Worm (Caenorhabditis elegans) whole organism, L4 larva: Measurements from ENCODE around the gene M01H9.2.

Source experiments
- snpc-4 ChIP-seq: fragments of 150-350 bp; optimal IDR thresholded peaks from 2 replicates; lab custom pipeline; 2014; ENCODE audit warnings: missing biosample characterization, missing genetic modification characterization
- ztf-11 ChIP-seq: fragments of 150-350 bp; optimal IDR thresholded peaks from 2 replicates; lab custom pipeline; 2014; ENCODE audit warnings: missing biosample characterization, missing genetic modification characterization

DNA sequence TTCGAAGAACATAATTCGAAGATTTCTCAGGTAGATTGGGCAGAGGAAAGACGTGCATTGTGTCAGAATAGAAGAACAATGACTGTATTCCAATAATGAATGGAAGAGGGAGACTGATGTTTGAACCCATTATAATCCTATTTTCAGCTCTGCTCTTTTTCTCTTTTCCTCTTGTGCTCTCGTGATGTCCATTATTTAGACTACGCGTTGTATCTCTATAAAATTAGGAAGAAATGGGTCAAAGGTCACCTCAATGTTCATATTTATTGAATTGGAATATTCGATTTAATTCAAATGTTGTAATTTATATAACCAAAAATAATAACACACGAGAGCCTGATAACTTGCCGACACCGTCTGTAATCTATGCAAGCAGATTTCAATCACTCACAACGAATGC, 23.8 kb downstream of the M01H9.2 start, which contains the start of gene fbxb-74:
- TF ChIP-seq snpc-4 (tag; lab: Kevin White, UChicago) (no peak), ztf-11 (tag; lab: Kevin White, UChicago) (no peak)
